Worm (Caenorhabditis elegans) whole organism, mixed stage, embryonic: ENCODE measurements around the gene F59A7.11.

Experiments
- bed-3 ChIP-seq: fragments of 200-800 bp; sonication (Bioruptor generic); optimal IDR thresholded peaks from 3 replicates; lab custom pipeline; 2018; ENCODE audit warnings: mild to moderate bottlenecking, missing genetic modification characterization, moderate library complexity, missing compliant biosample characterization
- elt-1 ChIP-seq: sonication (generic microtip); optimal IDR thresholded peaks from 2 replicates; lab custom pipeline; 2017; ENCODE audit warnings: missing genetic modification characterization, mild to moderate bottlenecking, missing compliant biosample characterization, antibody characterized with exemption, moderate library complexity, borderline replicate concordance; ENCODE audit not compliant: insufficient read depth
- hlh-1 ChIP-seq: fragments of 150-350 bp; optimal IDR thresholded peaks from 2 replicates; lab custom pipeline; 2014; ENCODE audit warnings: missing biosample characterization, missing genetic modification reagents, missing genetic modification characterization
- nhr-12 ChIP-seq: fragments of 150-350 bp; optimal IDR thresholded peaks from 2 replicates; lab custom pipeline; 2014; ENCODE audit warnings: missing biosample characterization, missing genetic modification characterization
- nhr-237 ChIP-seq: fragments of 150-350 bp; optimal IDR thresholded peaks from 2 replicates; lab custom pipeline; 2014; ENCODE audit warnings: missing biosample characterization, missing genetic modification characterization
- nhr-76 ChIP-seq: sonication (generic microtip); optimal IDR thresholded peaks from 2 replicates; lab custom pipeline; 2017; ENCODE audit warnings: missing biosample characterization, missing genetic modification characterization
- unc-39 ChIP-seq: fragments of 150-350 bp; optimal IDR thresholded peaks from 2 replicates; lab custom pipeline; 2014; ENCODE audit warnings: missing biosample characterization, missing genetic modification characterization
- ztf-11 ChIP-seq: fragments of 150-350 bp; optimal IDR thresholded peaks from 2 replicates; lab custom pipeline; 2014; ENCODE audit warnings: missing biosample characterization, missing genetic modification characterization

ce11 chrV:2004659-2005058 is 9.1 kb downstream of the F59A7.11 start, which contains the start of gene cysl-4:
- TF ChIP-seq nhr-76 (tag; lab: Kevin White, UChicago): no peak
- TF ChIP-seq hlh-1 (tag; lab: Kevin White, UChicago): no peak
- no peak for TF ChIP-seq unc-39 (tag; lab: Kevin White, UChicago)
- no peak for TF ChIP-seq ztf-11 (tag; lab: Kevin White, UChicago)
- TF ChIP-seq bed-3: no peak
- no peak for TF ChIP-seq elt-1 (tag; lab: Kevin White, UChicago)
- TF ChIP-seq nhr-12 (tag; lab: Kevin White, UChicago): no peak
- TF ChIP-seq nhr-237 (tag; lab: Kevin White, UChicago): no peak
